Worm (Caenorhabditis elegans): ENCODE measurements around the gene madd-3.

DNA sequence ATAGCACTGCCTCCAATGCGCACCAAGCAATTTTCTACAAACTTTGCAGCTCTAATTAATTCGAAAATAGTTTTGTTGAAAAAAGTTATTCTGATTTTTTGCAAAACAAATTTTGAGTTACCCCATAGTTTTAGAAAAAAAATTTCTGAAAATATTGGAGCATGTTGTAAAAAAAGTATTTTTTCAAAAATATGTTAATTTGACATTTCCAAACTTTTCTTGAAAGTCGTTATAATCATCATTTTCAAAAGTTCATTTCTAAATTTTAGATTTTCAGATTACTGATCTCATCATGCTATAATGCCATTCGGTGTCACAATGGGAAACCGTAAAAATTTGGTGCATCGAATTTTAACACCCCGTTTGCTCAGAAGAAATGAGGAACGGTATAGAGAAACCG, 28.7 kb downstream of the madd-3 start, which contains the start of gene del-1:
- no peak for TF ChIP-seq pha-4 (tag; optimal IDR thresholded peaks at IDR 0.05)
- no peak for TF ChIP-seq egl-27 (tag; optimal IDR thresholded peaks at IDR 0.05)
- TF ChIP-seq nhr-237 (tag; optimal IDR thresholded peaks at IDR 0.05) = no peak
- TF ChIP-seq snpc-4 (tag; optimal IDR thresholded peaks at IDR 0.05) = no peak
- no peak for TF ChIP-seq pqm-1 (tag; optimal IDR thresholded peaks at IDR 0.05)
- no peak for TF ChIP-seq nhr-12 (tag; optimal IDR thresholded peaks at IDR 0.05)

Measured in whole organism, L3 larva.